Fruit fly (Drosophila melanogaster): ENCODE data around the gene CG11696.

The CG11696 gene

dm6 chrX:11615652-11616495, 42.3 kb downstream of the CG11696 start, which contains the start of the genes RPA3 and Met (continued):
- TF ChIP-seq CG6854 (GFP tag; optimal IDR thresholded peaks at IDR 0.05), result no peak
- peak; percentile 65 for TF ChIP-seq E2f2 (GFP tag; IDR thresholded peaks at IDR 0.05)
- TF ChIP-seq CG16815 (GFP tag; optimal IDR thresholded peaks at IDR 0.05), result no peak
- peak; percentile 52; the same call in 1 of the 3 replicates for TF ChIP-seq CG6791 (GFP tag; IDR thresholded peaks at IDR 0.05; ENCODE audit: partially characterized antibody)
- no peak for TF ChIP-seq maf-S (GFP tag; optimal IDR thresholded peaks at IDR 0.05)
- TF ChIP-seq Dp (GFP tag; optimal IDR thresholded peaks at IDR 0.05), result peak; percentile 64
- TF ChIP-seq repo (GFP tag; optimal IDR thresholded peaks at IDR 0.05), result no peak
- no peak for TF ChIP-seq Rx (GFP tag; IDR thresholded peaks at IDR 0.05)
- no peak for TF ChIP-seq CrebB (tag; optimal IDR thresholded peaks at IDR 0.05)
- no peak for TF ChIP-seq Hr51 (GFP tag; optimal IDR thresholded peaks at IDR 0.05)
- no peak for TF ChIP-seq gsb-n (tag; optimal IDR thresholded peaks at IDR 0.05)
- no peak for TF ChIP-seq CG9215 (GFP tag; IDR thresholded peaks at IDR 0.05)
- TF ChIP-seq NK7.1 (GFP tag; optimal IDR thresholded peaks at IDR 0.05), result no peak
- TF ChIP-seq tna (GFP tag; IDR thresholded peaks at IDR 0.05; ENCODE audit: partially characterized antibody), result peak; percentile 58; the same call in 1 of the 2 replicates
- TF ChIP-seq eyg (GFP tag; optimal IDR thresholded peaks at IDR 0.05), result no peak
- TF ChIP-seq zen2 (GFP tag; IDR thresholded peaks at IDR 0.05; ENCODE audit: partially characterized antibody), result peak; percentile 24; the same call in 1 of the 3 replicates
- no peak for TF ChIP-seq Neu2 (GFP tag; optimal IDR thresholded peaks at IDR 0.05; ENCODE audit: borderline replicate concordance)
- TF ChIP-seq NfI (GFP tag; optimal IDR thresholded peaks at IDR 0.05), result no peak
- TF ChIP-seq Sry-δ (GFP tag; optimal IDR thresholded peaks at IDR 0.05), result peak; percentile 21
- TF ChIP-seq az2 (GFP tag; optimal IDR thresholded peaks at IDR 0.05), result no peak
- no peak for TF ChIP-seq Spps (tag; optimal IDR thresholded peaks at IDR 0.05)
- peak; percentile 61; the same call in 1 of the 3 replicates for TF ChIP-seq mld (GFP tag; IDR thresholded peaks at IDR 0.05; ENCODE audit: partially characterized antibody)
- TF ChIP-seq emc (GFP tag; optimal IDR thresholded peaks at IDR 0.05), result no peak
- TF ChIP-seq B-H2 (GFP tag; optimal IDR thresholded peaks at IDR 0.05), result no peak
- no peak for TF ChIP-seq onecut (GFP tag; IDR thresholded peaks at IDR 0.05)
- no peak for TF ChIP-seq CG3163 (GFP tag; optimal IDR thresholded peaks at IDR 0.05)
- TF ChIP-seq tgo (GFP tag; IDR thresholded peaks at IDR 0.05), result no peak
- peak in 1 of 2 experiments; percentile 4 for TF ChIP-seq Pdp1 (GFP tag; optimal IDR thresholded peaks at IDR 0.05)
- no peak for TF ChIP-seq CG32772 (GFP tag; IDR thresholded peaks at IDR 0.05)
- no peak for TF ChIP-seq CG1602 (GFP tag; optimal IDR thresholded peaks at IDR 0.05)
- TF ChIP-seq CG11093 (GFP tag; IDR thresholded peaks at IDR 0.05), result no peak
- TF ChIP-seq CG8478 (optimal IDR thresholded peaks at IDR 0.05), result no peak
- peak; percentile 71; the same call in 1 of the 3 replicates for TF ChIP-seq hb (GFP tag; IDR thresholded peaks at IDR 0.05; ENCODE audit: partially characterized antibody)
- TF ChIP-seq Scr (GFP tag; IDR thresholded peaks at IDR 0.05; ENCODE audit: partially characterized antibody), result peak; percentile 77
- TF ChIP-seq CG6175 (GFP tag; IDR thresholded peaks at IDR 0.05), result no peak
- TF ChIP-seq pnt (GFP tag; optimal IDR thresholded peaks at IDR 0.05), result no peak
- no peak for TF ChIP-seq cg (GFP tag; optimal IDR thresholded peaks at IDR 0.05)
- peak; percentile 55; the same call in 1 of the 2 replicates for TF ChIP-seq ato (GFP tag; IDR thresholded peaks at IDR 0.05; ENCODE audit: partially characterized antibody)
- no peak for TF ChIP-seq CG30403 (GFP tag; optimal IDR thresholded peaks at IDR 0.05)
- no peak for TF ChIP-seq HLH54F (GFP tag; optimal IDR thresholded peaks at IDR 0.05)
- TF ChIP-seq trem (tag; optimal IDR thresholded peaks at IDR 0.05), result no peak
- no peak for TF ChIP-seq dmrt99B (tag; optimal IDR thresholded peaks at IDR 0.05)
- no peak for TF ChIP-seq bigmax (GFP tag; optimal IDR thresholded peaks at IDR 0.05)
- no peak for TF ChIP-seq Bteb2 (GFP tag; optimal IDR thresholded peaks at IDR 0.05)
- TF ChIP-seq CG1024 (GFP tag; IDR thresholded peaks at IDR 0.05), result no peak
- TF ChIP-seq Asciz (GFP tag; optimal IDR thresholded peaks at IDR 0.05), result no peak
- TF ChIP-seq CG7271 (tag; optimal IDR thresholded peaks at IDR 0.05), result no peak
- TF ChIP-seq unc-4 (GFP tag; IDR thresholded peaks at IDR 0.05; ENCODE audit: partially characterized antibody), result peak; percentile 74
- TF ChIP-seq vfl (GFP tag; optimal IDR thresholded peaks at IDR 0.05), result no peak

All from whole organism, embryonic.